Worm (Caenorhabditis elegans) whole organism, L1 larva: Measurements from ENCODE around the gene C24D10.4.

Source experiments
- dsc-1 ChIP-seq: sonication (generic microtip); optimal IDR thresholded peaks from 2 replicates; lab custom pipeline; 2016; ENCODE audit warnings: mild to moderate bottlenecking, missing genetic modification characterization, missing compliant biosample characterization
- elt-3 ChIP-seq, 6 experiments: fragments of 150-350 bp in 1 of 6; sonication (generic microtip); optimal IDR thresholded peaks; 2 replicates each; lab custom pipeline; 2017 to 2018; ENCODE audit warnings: missing biosample characterization in 6 of 6, missing genetic modification characterization in 6 of 6, inconsistent platforms in 1 of 6
- fos-1 ChIP-seq: fragments of 150-350 bp; optimal IDR thresholded peaks from 2 replicates; lab custom pipeline; 2014; ENCODE audit warnings: missing biosample characterization, missing genetic modification characterization
- nhr-12 ChIP-seq: sonication (generic microtip); optimal IDR thresholded peaks from 2 replicates; lab custom pipeline; 2017; ENCODE audit warnings: missing biosample characterization, missing genetic modification characterization
- nhr-237 ChIP-seq: fragments of 150-350 bp; optimal IDR thresholded peaks from 2 replicates; lab custom pipeline; 2014; ENCODE audit warnings: missing biosample characterization, missing genetic modification characterization
- nhr-28 ChIP-seq: fragments of 150-350 bp; optimal IDR thresholded peaks from 2 replicates; lab custom pipeline; 2014; ENCODE audit warnings: missing biosample characterization, missing genetic modification characterization
- nhr-76 ChIP-seq: sonication (generic microtip); optimal IDR thresholded peaks from 2 replicates; lab custom pipeline; 2017; ENCODE audit warnings: missing biosample characterization, missing genetic modification characterization
- snpc-4 ChIP-seq: fragments of 150-350 bp; optimal IDR thresholded peaks from 2 replicates; lab custom pipeline; 2014; ENCODE audit warnings: missing biosample characterization, missing genetic modification characterization
- unc-130 ChIP-seq: fragments of 150-350 bp; optimal IDR thresholded peaks from 2 replicates; lab custom pipeline; 2017; ENCODE audit warnings: missing biosample characterization, missing genetic modification characterization, inconsistent platforms
- unc-62 ChIP-seq: fragments of 150-350 bp; optimal IDR thresholded peaks from 2 replicates; lab custom pipeline; 2014; ENCODE audit warnings: missing biosample characterization, missing genetic modification reagents, missing genetic modification characterization

DNA sequence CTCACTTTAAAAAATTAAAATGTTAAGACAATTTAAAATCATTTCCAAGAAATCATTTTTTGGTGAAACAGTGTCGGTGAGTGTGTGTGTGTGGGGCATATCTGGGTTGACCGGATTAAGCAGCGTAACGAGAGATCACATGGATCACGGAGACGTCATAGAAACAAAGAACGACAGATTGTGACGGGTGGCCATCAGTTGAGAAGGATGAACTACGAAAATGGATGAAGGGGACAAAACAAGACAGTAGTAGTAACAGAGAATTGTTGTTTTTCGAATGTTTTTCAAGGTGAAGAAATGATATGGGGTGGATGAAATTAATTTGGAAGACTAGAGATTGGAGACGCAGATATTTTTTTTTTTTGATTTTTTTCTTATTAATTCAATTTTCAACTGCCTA lies 23.8 kb upstream of the C24D10.4 start:
- no peak for TF ChIP-seq nhr-237 (tag; lab: Kevin White, UChicago)
- TF ChIP-seq fos-1 (tag; lab: Kevin White, UChicago): no peak
- TF ChIP-seq snpc-4 (tag; lab: Kevin White, UChicago): no peak
- no peak for TF ChIP-seq unc-130 (tag; lab: Kevin White, UChicago)
- no peak for TF ChIP-seq dsc-1 (tag; lab: Kevin White, UChicago)
- TF ChIP-seq elt-3 (tag; optimal IDR thresholded peaks at IDR 0.05; lab: Kevin White, UChicago): peak in 2 of 6 experiments; percentile 23 to 46
- TF ChIP-seq nhr-12 (tag; lab: Kevin White, UChicago): no peak
- TF ChIP-seq nhr-76 (tag; lab: Kevin White, UChicago): no peak
- TF ChIP-seq nhr-28 (tag; lab: Kevin White, UChicago): no peak
- TF ChIP-seq unc-62 (GFP tag; lab: Kevin White, UChicago): no peak
